Fruit fly (Drosophila melanogaster) whole organism, larva: ENCODE measurements around the gene CG31019.

Experiments used
- noc ChIP-seq: fragments of 200-800 bp; sonication (Bioruptor generic); optimal IDR thresholded peaks from 3 replicates; lab custom pipeline; 2019; ENCODE audit warnings: missing biosample characterization, mild to moderate bottlenecking, missing genetic modification characterization, moderate library complexity

CG31019 gene

DNA sequence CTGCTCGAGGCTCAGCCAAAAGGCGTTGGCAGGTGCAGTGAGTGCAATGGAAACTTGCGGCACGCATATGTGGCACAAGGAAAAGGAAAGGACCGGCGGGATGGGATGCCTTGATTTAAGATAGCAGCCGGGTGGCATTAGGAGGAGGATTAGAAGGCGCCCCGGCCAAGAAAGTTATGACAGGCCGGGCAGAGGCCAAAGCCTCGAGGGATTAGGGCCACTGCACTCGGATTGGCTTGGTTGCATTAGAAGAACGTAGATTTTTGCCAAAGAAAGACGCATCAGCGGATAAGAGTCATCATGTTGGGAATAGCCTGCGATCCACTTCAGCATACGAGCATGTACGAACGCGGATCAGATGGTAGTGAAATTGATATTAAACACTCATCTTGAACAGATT, at the start of gene CG31019:
Gene CG31019, plus strand, starts transcription at position 301 of the 400 bp plus-strand sequence.
- no peak for TF ChIP-seq noc (tag; lab: Kevin White, UChicago)

DNA sequence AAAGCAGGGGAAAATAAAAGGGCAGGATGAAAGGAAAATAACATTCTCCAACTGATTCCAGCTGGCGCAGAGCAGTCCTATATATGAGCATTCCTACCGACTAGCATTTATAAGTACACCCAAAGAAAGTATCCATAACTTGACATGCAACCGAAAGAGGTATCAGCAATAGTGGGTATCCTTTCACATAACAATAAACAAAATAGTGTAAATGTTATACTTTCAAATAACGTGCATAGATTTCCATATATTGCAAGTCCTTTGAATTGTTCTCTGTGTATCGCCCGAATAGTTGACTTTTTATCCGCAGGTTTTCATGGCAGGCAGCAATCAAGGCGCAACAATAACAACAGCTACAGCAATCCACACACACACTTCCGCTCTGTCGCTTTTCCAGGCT, 46.8 kb upstream of the CG31019 start:
- no peak for TF ChIP-seq noc (tag; lab: Kevin White, UChicago)

DNA sequence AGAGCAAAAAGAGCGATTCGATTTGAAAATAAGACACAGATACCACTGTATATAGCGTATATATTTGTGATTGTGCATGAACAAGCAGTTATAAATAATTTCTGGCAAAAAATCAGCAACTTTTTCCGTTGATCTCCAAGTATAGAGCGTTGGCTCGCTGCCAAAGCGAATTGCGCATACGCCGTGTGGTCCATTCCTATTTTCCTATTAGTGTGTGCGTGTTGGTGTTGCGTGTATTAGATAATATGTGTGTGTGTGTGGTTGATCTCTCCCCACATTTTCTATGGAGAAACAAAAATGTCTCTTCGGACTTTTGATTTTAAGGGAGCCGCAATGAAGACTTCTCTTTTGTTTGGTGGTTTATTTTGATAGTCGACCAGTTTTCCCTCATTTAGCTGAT, 44.3 kb upstream of the CG31019 start:
- no peak for TF ChIP-seq noc (tag; lab: Kevin White, UChicago)

DNA sequence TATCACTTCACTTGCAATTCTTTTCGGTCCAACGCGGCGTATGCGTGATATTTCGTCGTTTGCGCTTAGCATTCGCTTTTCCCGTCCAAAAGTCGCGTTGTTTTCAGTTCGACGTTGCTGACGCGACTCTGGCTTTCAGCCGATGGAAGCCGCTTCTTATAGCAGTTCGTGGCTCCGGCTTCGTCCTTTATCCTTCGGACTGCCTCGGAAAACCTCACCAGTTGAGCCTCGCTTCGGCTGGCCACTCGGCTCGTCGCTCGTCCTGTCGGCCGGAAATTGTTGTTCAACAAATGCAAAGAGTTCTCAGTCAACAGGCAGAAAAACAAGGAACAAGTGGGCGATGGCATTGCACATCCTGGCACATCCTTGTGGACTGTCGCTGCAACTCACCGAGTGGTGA, 36.7 kb upstream of the CG31019 start, which contains the start of gene CG34155:
Gene CG34155, minus strand, starts transcription at position 130 of the 400 bp plus-strand sequence.
- no peak for TF ChIP-seq noc (tag; lab: Kevin White, UChicago)

DNA sequence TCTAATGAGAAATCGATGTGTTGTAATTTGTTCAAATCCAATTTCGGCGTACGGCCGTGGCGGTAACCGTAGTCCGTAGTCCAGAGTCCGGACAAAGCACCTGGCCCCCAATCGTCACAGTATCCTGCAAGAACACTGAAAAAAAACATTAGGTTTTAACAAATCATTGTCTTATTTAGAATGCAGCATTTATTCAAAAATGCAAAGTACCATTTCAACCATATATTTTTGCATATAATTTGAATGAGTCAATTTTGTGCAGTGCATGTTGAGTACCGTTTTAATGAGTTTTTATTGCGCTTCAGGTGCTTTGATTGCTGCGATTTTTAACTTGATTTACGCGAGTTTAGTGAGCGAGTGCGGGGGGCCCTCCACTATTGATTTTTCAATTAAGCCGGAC, 35.6 kb upstream of the CG31019 start:
- no peak for TF ChIP-seq noc (tag; lab: Kevin White, UChicago)

DNA sequence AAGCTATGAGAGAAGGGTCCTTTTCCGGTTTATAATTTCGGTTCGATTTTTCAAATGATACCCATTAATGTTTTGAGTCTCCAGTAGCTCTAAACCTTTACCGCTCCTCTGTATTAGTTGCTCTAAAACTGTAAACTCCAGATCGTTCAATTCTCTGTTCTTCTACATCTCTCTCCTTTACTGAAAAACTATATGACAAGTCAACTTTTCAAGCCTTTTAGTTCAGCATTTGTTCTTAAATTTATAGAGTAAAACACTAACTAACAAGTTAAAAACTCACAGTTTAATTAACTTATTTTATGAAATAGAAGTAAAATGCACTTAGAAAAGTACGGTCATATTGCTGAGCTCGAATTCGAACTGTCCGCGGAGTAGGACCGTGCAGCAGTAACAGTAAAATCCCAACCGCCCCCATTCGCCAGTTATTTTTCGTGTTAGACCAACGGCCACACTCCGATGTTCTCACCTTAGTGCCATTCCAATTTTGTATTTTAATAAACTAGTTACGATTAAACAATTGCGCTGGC, 34.0 kb upstream of the CG31019 start:
- TF ChIP-seq noc (tag; lab: Kevin White, UChicago), result no peak

DNA sequence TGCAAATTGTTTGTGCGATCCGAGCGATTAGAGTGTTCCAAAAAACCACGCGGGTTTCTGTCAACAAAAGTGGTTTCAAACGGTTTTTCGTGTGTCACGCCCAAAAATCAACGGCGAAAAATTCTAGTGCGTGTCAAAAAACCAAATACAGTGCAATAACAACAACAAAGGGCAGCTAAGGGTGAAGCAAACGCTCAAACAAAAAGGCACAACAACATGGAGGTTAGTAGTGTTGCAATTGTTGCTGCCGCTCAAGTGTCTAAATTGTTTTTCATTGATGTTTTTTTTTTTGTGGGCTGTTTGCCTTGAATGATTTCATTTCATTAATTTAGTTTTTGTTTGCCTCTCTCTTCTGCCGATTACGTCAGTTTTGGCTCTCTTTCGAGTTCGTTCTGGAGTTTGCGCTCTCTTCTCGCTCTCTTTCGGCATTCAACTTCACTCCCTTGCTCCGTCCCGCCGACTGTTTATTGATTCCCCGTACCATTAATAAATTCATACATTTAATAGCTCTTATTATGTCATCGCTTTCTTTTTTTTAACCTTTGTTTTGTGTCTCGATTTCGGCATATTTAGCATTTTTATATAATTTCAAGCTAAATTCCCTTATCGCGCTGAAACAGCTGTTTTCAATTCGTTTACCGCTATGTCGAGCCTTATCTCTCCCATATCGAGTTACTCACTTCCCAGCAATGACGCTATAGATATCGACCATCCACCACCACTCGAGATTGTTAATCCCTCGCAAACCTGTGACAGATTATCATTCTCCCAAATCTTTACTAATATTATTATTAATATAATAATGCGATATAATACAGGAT, 33.3 kb upstream of the CG31019 start:
- TF ChIP-seq noc (tag; lab: Kevin White, UChicago), result no peak

DNA sequence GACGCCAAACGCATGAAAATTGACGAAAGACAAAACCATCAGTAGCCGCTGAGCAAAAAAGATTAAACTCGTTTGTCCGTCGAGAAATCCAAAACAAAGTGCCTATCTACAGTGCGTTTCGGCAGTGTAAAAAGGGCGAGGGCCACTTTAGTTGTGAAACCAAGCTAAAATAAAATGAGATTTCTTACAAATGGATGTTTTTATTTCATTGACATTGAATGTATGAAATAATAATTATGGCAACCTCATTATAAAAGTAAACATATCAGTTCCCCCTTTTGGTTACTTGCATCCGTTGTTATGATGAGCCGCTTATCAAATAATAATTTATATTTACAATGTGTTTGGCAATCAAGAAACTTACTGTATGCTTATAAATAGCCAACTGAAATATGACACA, 32.3 kb upstream of the CG31019 start:
- TF ChIP-seq noc (tag; lab: Kevin White, UChicago), result peak; percentile 29

DNA sequence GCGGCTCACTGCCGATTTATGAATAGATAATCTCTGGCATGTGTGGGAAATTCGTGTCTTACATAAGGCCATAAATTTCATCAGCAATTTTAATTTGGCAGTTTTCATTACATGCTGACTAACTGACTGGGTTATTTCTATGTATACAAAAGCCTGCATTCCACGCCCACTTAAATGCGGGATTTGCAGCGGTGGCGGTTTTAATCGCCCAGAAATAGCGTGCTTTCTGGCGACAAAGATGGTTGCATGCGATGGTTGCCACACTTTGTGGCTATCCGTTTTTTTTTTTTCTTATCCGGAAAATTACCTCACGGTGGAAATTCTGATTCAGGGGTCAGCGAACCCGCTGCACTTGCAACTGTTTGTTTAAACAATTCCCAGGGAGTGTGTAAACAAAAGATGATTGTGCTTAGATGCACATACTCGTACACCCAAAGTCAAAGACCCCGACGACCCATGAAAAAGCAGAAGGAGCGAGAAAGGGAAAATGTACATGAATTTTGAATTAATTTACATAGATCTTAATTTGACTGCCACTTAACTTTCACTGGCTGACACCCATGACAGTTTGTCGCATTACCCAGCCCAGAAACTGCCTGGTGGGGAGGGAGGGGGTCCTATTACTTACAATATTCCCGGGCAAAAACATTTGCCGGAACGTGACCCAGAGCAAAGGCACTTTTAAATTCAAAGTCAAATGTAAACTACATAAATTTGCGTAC, 30.5 kb upstream of the CG31019 start:
- TF ChIP-seq noc (tag; lab: Kevin White, UChicago), result no peak

DNA sequence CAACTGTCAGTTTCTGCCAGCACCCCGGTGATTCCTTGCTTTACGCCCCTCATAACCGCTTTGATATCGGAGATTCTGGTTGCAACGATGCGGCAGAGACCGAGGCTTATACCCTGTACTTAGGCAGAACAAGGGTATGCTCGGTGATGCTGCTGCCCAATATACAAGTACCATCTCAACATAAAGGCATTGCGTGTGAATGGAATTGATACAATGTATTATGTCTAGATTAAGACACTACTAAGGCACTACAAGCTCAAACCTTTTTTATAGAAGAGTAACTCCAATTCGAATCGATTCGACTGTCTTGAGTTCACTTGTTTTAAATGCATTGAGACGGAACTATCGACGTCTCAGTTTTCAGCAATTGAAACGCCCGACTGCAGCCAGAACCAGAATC, 29.6 kb upstream of the CG31019 start:
- TF ChIP-seq noc (tag; lab: Kevin White, UChicago), result no peak

DNA sequence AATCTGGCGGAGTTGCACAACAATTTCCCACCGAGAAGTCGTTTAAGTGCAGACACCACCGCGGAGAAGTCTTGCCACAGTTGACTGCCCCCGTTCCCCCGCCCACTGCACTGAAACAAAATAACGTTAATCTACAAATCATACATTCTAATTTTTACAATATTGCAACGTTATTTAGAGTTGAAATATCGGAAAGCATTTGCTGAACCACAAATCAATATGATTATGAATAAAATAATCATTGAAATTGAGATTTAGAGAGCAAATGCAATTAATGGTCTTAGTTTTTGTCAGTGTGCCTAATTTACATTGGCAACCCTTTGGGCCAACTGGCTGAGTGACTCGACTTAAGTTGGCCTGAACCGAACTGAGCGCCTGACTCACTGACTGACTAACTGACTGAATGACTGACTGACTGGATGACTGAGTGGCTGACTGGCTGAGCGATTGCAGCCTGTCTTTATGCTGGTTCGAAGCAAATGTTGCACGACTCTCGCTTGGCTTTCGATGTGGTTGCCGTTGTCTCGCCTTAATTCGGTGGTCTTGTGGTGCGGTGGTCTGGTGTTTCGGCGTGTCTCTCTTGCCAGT, 26.2 kb upstream of the CG31019 start:
- no peak for TF ChIP-seq noc (tag; lab: Kevin White, UChicago)

DNA sequence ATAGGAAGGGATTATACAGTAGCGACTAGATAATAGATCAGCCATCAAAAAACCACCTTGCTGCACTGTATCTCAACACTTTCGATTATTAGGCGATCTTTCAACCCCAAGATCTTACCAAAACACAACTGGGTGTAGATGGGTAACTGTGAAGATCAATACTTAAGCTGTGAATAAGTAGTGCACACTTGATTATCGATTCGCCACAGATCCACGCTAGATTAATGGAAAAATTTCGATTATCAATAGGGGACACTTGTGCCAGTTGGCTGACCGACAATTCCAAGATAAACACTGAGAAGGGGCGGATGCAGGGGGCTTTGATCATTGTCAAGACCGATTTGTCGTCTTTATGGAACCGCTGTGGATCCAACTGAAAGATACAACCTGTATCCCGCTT, 17.7 kb upstream of the CG31019 start, which contains the start of gene CG9702:
Gene CG9702, plus strand, starts transcription at position 301 of the 400 bp plus-strand sequence.
- TF ChIP-seq noc (tag; lab: Kevin White, UChicago), result no peak

DNA sequence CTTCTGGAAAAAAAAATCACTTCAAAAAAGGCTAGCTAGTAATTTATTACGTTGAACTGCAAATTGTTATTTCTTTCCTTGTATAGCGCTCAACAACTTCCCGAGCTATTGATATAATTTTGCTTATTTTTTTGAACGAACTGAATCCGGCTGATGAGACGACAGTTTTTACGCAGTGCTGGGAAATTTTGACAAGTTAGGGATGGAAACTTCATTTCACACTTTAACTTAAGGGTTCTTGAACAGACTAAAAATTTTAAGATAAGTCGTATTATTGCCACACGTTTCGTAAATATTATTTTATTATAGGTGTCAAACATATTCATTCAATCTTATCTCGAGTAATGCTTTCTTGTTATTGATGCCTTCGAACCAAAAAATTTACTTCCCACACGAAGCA, 13.3 kb upstream of the CG31019 start, which contains the start of gene Rpt6R:
Gene Rpt6R, minus strand, starts transcription at position 156 of the 400 bp plus-strand sequence.
- TF ChIP-seq noc (tag; lab: Kevin White, UChicago), result no peak

DNA sequence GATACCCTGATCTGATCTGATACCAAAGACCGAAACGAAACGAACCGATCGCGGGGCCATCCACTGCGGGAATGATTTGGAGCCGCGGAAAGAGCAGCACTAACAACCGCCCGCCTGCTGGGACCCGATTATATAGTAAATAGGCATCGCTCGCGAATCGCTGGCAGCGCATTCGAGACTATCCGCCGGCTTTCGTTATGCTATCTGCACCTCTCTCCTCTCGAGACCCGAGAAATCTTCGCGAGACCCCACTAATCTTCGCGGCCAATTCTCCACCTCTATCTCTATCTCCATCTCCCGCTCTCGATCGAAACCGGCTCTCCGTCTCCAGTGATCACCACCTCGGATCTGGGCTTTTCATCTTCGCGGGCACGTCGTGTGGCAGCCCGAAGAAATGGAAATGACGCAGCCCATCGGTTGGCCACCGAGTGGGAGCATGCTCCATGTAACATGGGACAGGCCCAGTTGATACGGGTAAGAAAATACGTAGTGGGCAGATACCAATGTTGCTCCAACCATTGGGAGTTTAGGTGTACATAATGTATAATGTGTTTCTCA, 9.5 kb upstream of the CG31019 start, which contains the start of gene CG9717:
Gene CG9717, minus strand, starts transcription at position 107 of the 558 bp plus-strand sequence.
- no peak for TF ChIP-seq noc (tag; lab: Kevin White, UChicago)

DNA sequence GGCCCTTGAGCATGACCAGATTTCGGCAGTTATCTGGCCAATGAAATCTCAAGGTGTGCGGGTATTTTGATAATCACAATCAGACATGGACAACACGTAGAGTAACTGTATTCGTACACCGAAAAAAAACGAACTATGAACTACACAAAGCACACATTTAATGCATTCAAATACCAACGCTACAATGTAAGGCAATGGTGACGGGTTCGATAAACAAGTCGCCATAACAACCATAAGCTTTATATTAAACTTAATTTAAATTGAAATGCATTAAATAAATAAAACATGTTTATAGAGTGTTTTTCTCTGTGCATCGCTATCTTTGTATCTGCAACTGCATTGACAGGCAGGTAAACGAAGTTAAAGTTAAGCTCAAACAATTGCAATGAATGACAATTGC, 6.6 kb upstream of the CG31019 start:
- TF ChIP-seq noc (tag; lab: Kevin White, UChicago), result no peak
